Fruit fly (Drosophila melanogaster) whole organism, adult: ENCODE measurements around the gene Eip63F-1.

Experiments
- CG11617 ChIP-seq: fragments of 200-800 bp; sonication (Bioruptor generic); optimal IDR thresholded peaks from 2 replicates; lab custom pipeline; 2017; ENCODE audit warnings: mild to moderate bottlenecking, missing biosample characterization, missing genetic modification reagents, missing genetic modification characterization
- CG12768 ChIP-seq: fragments of 200-800 bp; sonication (Bioruptor generic); optimal IDR thresholded peaks from 2 replicates; lab custom pipeline; 2017; ENCODE audit warnings: missing biosample characterization, missing genetic modification characterization, mild to moderate bottlenecking, moderate library complexity, missing genetic modification reagents
- CG14711 ChIP-seq: fragments of 200-800 bp; sonication (Bioruptor generic); optimal IDR thresholded peaks from 2 replicates; lab custom pipeline; 2018; ENCODE audit warnings: missing biosample characterization, mild to moderate bottlenecking, missing genetic modification characterization, moderate library complexity
- CG1620 ChIP-seq: fragments of 200-800 bp; sonication (Bioruptor generic); optimal IDR thresholded peaks from 2 replicates; lab custom pipeline; 2016; ENCODE audit warnings: missing biosample characterization, missing genetic modification characterization
- CG33017 ChIP-seq: fragments of 200-800 bp; sonication (Bioruptor generic); optimal IDR thresholded peaks from 2 replicates; lab custom pipeline; 2018; ENCODE audit warnings: missing biosample characterization, mild to moderate bottlenecking, missing genetic modification characterization, moderate library complexity
- CG5204 ChIP-seq: fragments of 200-800 bp; sonication (Bioruptor generic); optimal IDR thresholded peaks from 2 replicates; lab custom pipeline; 2016; ENCODE audit warnings: missing biosample characterization, missing genetic modification characterization
- CG7045 ChIP-seq: fragments of 200-800 bp; sonication (Bioruptor generic); optimal IDR thresholded peaks from 2 replicates; lab custom pipeline; 2017; ENCODE audit warnings: missing biosample characterization, mild to moderate bottlenecking, missing genetic modification characterization
- CG7101 ChIP-seq: fragments of 200-800 bp; sonication (Bioruptor generic); optimal IDR thresholded peaks from 2 replicates; lab custom pipeline; 2018; ENCODE audit warnings: missing biosample characterization, mild to moderate bottlenecking, missing genetic modification characterization, moderate library complexity
- Clk ChIP-seq: fragments of 200-800 bp; sonication (Bioruptor generic); optimal IDR thresholded peaks from 2 replicates; lab custom pipeline; 2017; ENCODE audit warnings: missing biosample characterization, missing genetic modification characterization
- Crg-1 ChIP-seq: fragments of 200-800 bp; sonication (Bioruptor generic); optimal IDR thresholded peaks from 2 replicates; lab custom pipeline; 2016; ENCODE audit warnings: missing biosample characterization, missing genetic modification characterization
- Hr96 ChIP-seq: fragments of 200-800 bp; sonication (Bioruptor generic); optimal IDR thresholded peaks from 2 replicates; lab custom pipeline; 2016; ENCODE audit warnings: missing biosample characterization, missing genetic modification characterization
- Mnt ChIP-seq: fragments of 200-800 bp; sonication (Bioruptor generic); optimal IDR thresholded peaks from 2 replicates; lab custom pipeline; 2016; ENCODE audit warnings: missing biosample characterization, mild to moderate bottlenecking, missing genetic modification characterization
- bab1 ChIP-seq: fragments of 200-800 bp; sonication (Bioruptor generic); optimal IDR thresholded peaks from 3 replicates; lab custom pipeline; 2019; ENCODE audit warnings: missing biosample characterization, mild to moderate bottlenecking, missing genetic modification characterization, moderate library complexity
- cic ChIP-seq: fragments of 200-800 bp; sonication (Bioruptor generic); optimal IDR thresholded peaks from 2 replicates; lab custom pipeline; 2017; ENCODE audit warnings: missing biosample characterization, mild to moderate bottlenecking, missing genetic modification characterization, moderate library complexity
- cnc ChIP-seq, 2 experiments: fragments of >200 bp; optimal IDR thresholded peaks; 2 replicates each; lab custom pipeline; 2017
- kay ChIP-seq: fragments of 200-800 bp; sonication (Bioruptor generic); peaks from one replicate; lab custom pipeline; 2016; ENCODE audit warnings: missing biosample characterization, missing genetic modification characterization, borderline replicate concordance
- ovo ChIP-seq: fragments of 200-800 bp; sonication (Bioruptor generic); optimal IDR thresholded peaks from 2 replicates; lab custom pipeline; 2016; ENCODE audit warnings: missing biosample characterization, missing genetic modification characterization
- pad ChIP-seq: fragments of 200-800 bp; sonication (Bioruptor generic); optimal IDR thresholded peaks from 3 replicates; lab custom pipeline; 2017; ENCODE audit warnings: missing biosample characterization, missing genetic modification characterization, mild to moderate bottlenecking, moderate library complexity, missing genetic modification reagents
- tj ChIP-seq: fragments of 200-800 bp; sonication (Bioruptor generic); optimal IDR thresholded peaks from 3 replicates; lab custom pipeline; 2017; ENCODE audit warnings: missing biosample characterization, mild to moderate bottlenecking, missing genetic modification characterization, moderate library complexity
- toe ChIP-seq: fragments of 200-800 bp; sonication (Bioruptor generic); optimal IDR thresholded peaks from 2 replicates; lab custom pipeline; 2016; ENCODE audit warnings: missing biosample characterization, missing genetic modification characterization

Gene Eip63F-1

DNA sequence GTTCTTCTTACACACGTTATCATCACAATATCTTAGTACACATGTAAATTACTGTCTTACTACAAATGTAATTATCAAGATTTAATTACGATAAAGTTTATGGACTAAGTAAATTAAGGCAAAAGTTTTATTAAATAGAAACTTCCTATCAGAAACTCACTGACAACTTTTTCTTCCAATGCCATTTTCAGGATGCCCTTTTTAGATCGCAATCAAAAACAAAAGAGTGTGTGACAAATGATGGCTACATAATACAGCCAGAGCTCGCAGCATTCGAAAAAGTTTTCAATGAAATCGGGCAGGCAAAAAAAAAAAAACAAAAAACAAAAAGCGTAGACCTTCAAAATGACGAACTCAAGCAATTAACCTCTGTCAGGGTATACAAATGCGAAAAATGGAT is 37.2 kb upstream of the Eip63F-1 start, which contains the start of gene CG43915:
CG43915 (plus strand) TSS at position 301 of the 400 bp plus-strand sequence.
- TF ChIP-seq kay (peak; percentile 25), CG7045 (no peak), Clk (GFP tag; lab: Kevin White, UChicago) (no peak)

DNA sequence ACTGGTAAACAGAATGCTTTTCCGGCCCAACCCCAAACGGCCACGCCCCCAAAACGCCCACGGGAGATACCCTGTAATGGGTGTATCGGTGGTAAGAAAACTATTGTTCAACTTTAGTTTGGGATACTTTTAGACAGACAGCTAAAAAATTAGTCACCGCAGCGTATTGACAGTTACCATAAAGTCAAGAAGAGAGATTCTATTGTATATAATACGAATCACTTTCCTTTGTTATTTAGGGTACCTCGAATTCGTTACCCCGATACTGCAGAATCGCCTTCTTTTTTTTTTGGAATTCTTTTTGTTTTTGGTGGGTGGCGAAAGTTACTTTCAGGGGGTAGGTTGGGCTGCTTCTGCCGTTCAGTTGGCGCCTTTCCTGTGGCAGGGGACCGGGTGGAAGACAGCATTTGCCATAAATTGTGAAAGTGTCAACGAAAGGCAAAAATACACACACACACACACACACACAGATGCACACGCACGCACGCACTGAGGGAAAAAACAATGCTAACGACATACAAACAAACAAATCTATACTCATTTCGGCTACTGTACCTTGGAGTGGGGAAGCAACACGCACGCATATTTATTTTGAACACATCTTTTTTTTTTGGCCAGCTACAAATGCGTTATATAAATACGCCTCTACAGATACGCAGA is 35.1 kb upstream of the Eip63F-1 start:
- no peak for TF ChIP-seq CG11617 (GFP tag; lab: Kevin White, UChicago)
- TF ChIP-seq cic (GFP tag; lab: Kevin White, UChicago), result no peak
- TF ChIP-seq CG7045, result no peak
- no peak for TF ChIP-seq CG33017
- no peak for TF ChIP-seq pad
- no peak for TF ChIP-seq kay

DNA sequence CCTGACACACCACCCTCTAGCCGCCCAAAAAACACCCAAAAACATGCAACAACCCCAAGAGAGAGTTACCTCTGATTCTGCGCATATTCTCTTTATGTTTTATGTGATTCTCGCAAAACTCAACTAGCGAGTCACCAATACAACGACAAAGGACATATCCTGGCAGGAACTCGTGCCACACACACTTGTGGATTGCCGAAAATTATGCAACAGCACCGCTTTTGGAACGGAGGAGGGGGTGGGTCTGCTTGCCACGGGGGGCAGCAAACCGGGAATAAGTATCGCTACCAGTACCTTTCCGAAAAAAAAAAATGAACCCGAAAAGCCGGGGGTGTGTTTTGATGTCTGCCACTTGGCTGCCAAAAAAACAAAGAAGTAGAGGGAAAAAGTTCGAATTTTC is 29.7 kb upstream of the Eip63F-1 start:
- no peak for TF ChIP-seq Mnt (GFP tag; lab: Kevin White, UChicago)
- TF ChIP-seq bab1 (GFP tag; lab: Kevin White, UChicago), result no peak
- no peak for TF ChIP-seq CG7101
- no peak for TF ChIP-seq CG7045
- no peak for TF ChIP-seq kay
- TF ChIP-seq Crg-1 (GFP tag; lab: Kevin White, UChicago), result no peak
- TF ChIP-seq Clk (GFP tag; lab: Kevin White, UChicago), result no peak
- no peak for TF ChIP-seq CG11617 (GFP tag; lab: Kevin White, UChicago)
- TF ChIP-seq Hr96 (GFP tag; lab: Kevin White, UChicago), result no peak
- TF ChIP-seq CG1620, result no peak
- TF ChIP-seq pad, result no peak

DNA sequence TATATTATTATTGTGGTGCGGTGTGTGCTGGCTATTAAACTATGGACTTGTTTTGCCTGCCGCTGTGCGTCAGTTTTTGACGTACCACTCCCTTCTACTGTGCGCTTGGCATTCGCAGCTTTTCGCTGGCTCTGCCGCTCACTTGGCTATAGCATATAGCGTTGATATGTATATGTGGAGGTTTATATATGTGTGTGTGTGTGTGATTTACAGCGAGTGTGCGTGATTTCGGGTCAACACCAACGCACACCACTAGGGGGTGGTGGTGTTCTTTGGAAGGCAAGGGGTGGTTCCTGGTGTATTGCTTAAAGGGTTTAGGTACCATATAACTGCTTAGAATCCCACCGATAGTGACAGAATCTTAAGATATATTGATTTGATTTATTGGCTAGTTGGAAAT is 29.3 kb upstream of the Eip63F-1 start, which contains the start of gene CG12605:
CG12605 (minus strand) TSS at position 101 of the 400 bp plus-strand sequence.
- TF ChIP-seq CG14711 (tag; lab: Kevin White, UChicago) (no peak), cnc (optimal IDR thresholded peaks at IDR 0.05; lab: Kevin White, UChicago) (no peak), CG1620 (no peak), Clk (GFP tag; lab: Kevin White, UChicago) (no peak), CG12768 (GFP tag; lab: Kevin White, UChicago) (no peak)

DNA sequence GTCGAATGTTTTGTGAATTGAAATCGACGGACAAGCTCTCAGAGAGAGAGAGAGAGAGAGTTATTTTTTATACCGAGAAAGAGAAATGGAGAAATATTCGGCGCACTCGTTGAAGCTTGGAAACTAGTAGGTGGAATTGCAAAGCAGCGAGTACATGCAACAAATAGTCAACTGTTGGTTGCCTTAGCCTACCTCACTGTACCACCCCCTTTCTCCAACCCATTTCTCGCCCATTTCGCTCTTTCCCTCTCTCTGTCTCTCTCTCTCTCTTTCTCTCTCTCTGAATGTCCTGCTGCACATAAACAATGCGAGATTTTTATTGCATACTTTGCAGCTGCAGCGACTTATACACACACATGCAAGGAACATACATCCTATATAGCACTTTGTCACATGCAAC is 28.6 kb upstream of the Eip63F-1 start:
- no peak for TF ChIP-seq Clk (GFP tag; lab: Kevin White, UChicago)
- TF ChIP-seq CG5204 (GFP tag; lab: Kevin White, UChicago), result no peak
- TF ChIP-seq Hr96 (GFP tag; lab: Kevin White, UChicago), result no peak
- TF ChIP-seq kay, result no peak
- no peak for TF ChIP-seq Crg-1 (GFP tag; lab: Kevin White, UChicago)
- no peak for TF ChIP-seq CG7045
- no peak for TF ChIP-seq CG11617 (GFP tag; lab: Kevin White, UChicago)
- no peak for TF ChIP-seq CG14711 (tag; lab: Kevin White, UChicago)

DNA sequence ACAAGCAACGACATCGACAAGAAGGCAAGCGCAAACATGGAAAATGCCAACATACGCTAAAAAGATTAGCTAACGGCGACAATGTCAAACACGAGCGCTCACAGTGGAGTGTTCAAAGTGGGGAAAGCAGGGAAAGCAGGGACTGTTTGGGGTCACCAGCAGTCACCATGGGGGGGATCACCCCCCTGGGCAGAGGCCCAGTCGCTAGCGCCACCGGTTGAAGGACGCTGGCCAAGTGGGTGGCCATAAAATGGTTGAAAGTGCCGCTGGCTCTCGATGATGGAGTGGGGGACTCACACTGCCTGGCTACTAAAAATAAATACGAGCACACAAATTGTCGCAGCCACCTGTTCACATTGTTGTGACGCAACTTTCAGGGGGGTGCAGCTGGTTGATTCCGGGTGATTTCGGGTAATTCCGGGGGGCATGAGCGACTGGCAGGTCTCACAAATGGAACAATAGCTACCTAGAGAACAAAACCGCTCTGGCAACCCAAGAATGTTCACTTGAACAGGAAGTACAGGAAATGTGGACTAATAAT is 25.5 kb upstream of the Eip63F-1 start:
- TF ChIP-seq Hr96 (GFP tag; lab: Kevin White, UChicago) (no peak), CG7045 (no peak), pad (no peak), Mnt (GFP tag; lab: Kevin White, UChicago) (no peak)

DNA sequence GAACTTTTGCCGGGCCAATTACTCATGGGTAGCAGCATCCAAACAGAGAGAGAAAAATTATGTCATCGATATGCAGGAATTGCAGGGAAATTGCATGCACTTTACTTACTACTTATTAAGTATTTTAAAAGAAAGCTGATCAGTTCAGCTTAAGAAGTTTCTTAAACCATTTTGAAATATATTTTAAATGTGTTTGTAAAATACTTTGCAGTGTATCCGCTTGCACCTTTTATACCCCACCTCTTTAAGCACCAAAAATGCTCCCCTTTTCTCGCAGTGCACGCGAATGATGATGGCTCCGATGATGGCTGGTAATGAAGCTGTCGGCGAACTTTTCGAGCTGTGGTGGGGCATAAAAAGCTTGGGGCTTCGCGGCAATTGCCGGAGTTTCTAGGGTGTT is 17.1 kb upstream of the Eip63F-1 start, which contains the start of gene CG14984:
CG14984 (minus strand) TSS at position 83 of the 400 bp plus-strand sequence.
- TF ChIP-seq CG7045, result peak; percentile 13
- no peak for TF ChIP-seq CG1620
- TF ChIP-seq ovo, result no peak
- TF ChIP-seq kay, result no peak
- no peak for TF ChIP-seq toe (GFP tag; lab: Kevin White, UChicago)
- no peak for TF ChIP-seq Clk (GFP tag; lab: Kevin White, UChicago)

DNA sequence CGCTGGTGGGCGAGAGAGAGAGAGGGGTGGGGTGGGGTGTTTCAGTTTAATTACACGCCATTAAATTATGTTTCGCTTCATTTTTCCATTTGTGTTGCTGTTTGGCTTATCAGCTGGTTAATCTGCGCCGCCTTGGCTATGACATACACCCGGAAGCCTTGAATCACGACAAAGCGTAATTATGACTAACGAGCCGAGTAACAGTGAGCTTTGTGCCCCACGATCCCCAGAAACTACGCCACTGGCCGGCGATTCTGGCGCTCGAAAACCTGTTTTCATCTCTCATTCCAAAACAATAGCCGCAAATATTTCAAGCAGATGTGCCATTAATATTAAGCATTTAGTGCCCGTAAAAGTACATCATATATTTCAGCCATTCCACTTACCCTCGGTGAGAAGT is 16.5 kb upstream of the Eip63F-1 start:
- TF ChIP-seq Crg-1 (GFP tag; lab: Kevin White, UChicago), result no peak

DNA sequence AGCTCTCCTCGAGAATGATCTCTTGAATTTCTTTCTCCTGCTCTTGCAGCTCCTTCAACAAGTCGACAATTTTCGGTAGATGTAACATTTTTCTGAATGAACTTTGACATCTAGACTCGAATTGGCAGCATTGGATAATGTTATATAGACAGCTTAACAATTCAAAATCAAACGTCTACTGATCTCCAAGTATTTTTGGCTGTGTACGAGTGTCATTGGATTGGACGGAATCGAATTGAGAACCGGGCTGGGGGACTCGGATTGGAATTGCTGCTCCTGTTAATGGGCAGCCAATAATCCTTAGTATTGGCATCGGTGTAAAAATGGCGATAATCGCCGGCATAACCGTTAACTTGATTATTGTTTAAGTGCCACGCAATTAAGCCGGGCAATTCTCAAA is 13.8 kb upstream of the Eip63F-1 start, which contains the start of gene CG14983:
CG14983 (minus strand) TSS at position 101 of the 400 bp plus-strand sequence.
- TF ChIP-seq CG7045 (no peak), cnc (optimal IDR thresholded peaks at IDR 0.05; lab: Kevin White, UChicago) (no peak), Clk (GFP tag; lab: Kevin White, UChicago) (no peak), Hr96 (GFP tag; lab: Kevin White, UChicago) (no peak), tj (GFP tag; lab: Kevin White, UChicago) (no peak), CG12768 (GFP tag; lab: Kevin White, UChicago) (no peak), cic (GFP tag; lab: Kevin White, UChicago) (no peak)
